Worm (Caenorhabditis elegans) whole organism, L3 larva: ENCODE data around the gene C11H1.7.
A peak's percentile ranks its signal among the peaks of the same experiment; 100 is the strongest.

Source experiments
- R02D3.7 ChIP-seq: fragments of 150-350 bp; optimal IDR thresholded peaks from 2 replicates; lab custom pipeline; 2014; ENCODE audit warnings: missing biosample characterization, missing genetic modification characterization
- ZK546.5 ChIP-seq: sonication (generic microtip); optimal IDR thresholded peaks from 2 replicates; lab custom pipeline; 2017; ENCODE audit warnings: missing biosample characterization, missing genetic modification characterization
- ceh-16 ChIP-seq: sonication (generic microtip); optimal IDR thresholded peaks from 2 replicates; lab custom pipeline; 2017; ENCODE audit warnings: missing biosample characterization, missing genetic modification characterization
- ceh-28 ChIP-seq: fragments of 150-350 bp; optimal IDR thresholded peaks from 2 replicates; lab custom pipeline; 2014; ENCODE audit warnings: missing biosample characterization, missing genetic modification reagents, missing genetic modification characterization
- ceh-82 ChIP-seq: fragments of 150-350 bp; optimal IDR thresholded peaks from 2 replicates; lab custom pipeline; 2014; ENCODE audit warnings: missing biosample characterization, missing genetic modification characterization
- ceh-9 ChIP-seq: sonication (generic microtip); optimal IDR thresholded peaks from 2 replicates; lab custom pipeline; 2018; ENCODE audit warnings: missing biosample characterization, missing genetic modification characterization
- daf-12 ChIP-seq: fragments of 150-350 bp; optimal IDR thresholded peaks from 2 replicates; lab custom pipeline; 2014; ENCODE audit warnings: missing biosample characterization, missing genetic modification reagents, missing genetic modification characterization
- egl-27 ChIP-seq: sonication (generic microtip); optimal IDR thresholded peaks from 4 replicates; lab custom pipeline; 2017; ENCODE audit warnings: missing biosample characterization, missing genetic modification reagents, missing genetic modification characterization
- egl-5 ChIP-seq: fragments of 150-350 bp; optimal IDR thresholded peaks from 2 replicates; lab custom pipeline; 2017; ENCODE audit warnings: missing biosample characterization, missing genetic modification reagents, missing genetic modification characterization, inconsistent platforms
- elt-2 ChIP-seq: sonication (generic microtip); optimal IDR thresholded peaks from 2 replicates; lab custom pipeline; 2016; ENCODE audit warnings: missing genetic modification reagents, mild to moderate bottlenecking, missing genetic modification characterization, missing compliant biosample characterization
- elt-3 ChIP-seq, 3 experiments: fragments of 150-350 bp in 1 of 3; sonication (generic microtip) in 2 of 3; optimal IDR thresholded peaks; 2 replicates in 2 of 3; 4 replicates in 1 of 3; lab custom pipeline; 2014 to 2017; ENCODE audit warnings: missing biosample characterization in 3 of 3, missing genetic modification characterization in 3 of 3
- eor-1 ChIP-seq, 2 experiments: fragments of 150-350 bp; optimal IDR thresholded peaks; 2 replicates each; lab custom pipeline; 2014 to 2018; ENCODE audit warnings: missing biosample characterization in 2 of 2, missing genetic modification characterization in 2 of 2
- fkh-10 ChIP-seq: sonication (generic microtip); optimal IDR thresholded peaks from 2 replicates; lab custom pipeline; 2017; ENCODE audit warnings: missing biosample characterization, missing genetic modification reagents, missing genetic modification characterization
- fkh-2 ChIP-seq: fragments of 150-350 bp; optimal IDR thresholded peaks from 2 replicates; lab custom pipeline; 2014; ENCODE audit warnings: missing biosample characterization, missing genetic modification reagents, missing genetic modification characterization
- fos-1 ChIP-seq: fragments of 150-350 bp; optimal IDR thresholded peaks from 2 replicates; lab custom pipeline; 2014; ENCODE audit warnings: missing biosample characterization, missing genetic modification characterization
- hmg-11 ChIP-seq: sonication (generic microtip); optimal IDR thresholded peaks from 2 replicates; lab custom pipeline; 2016; ENCODE audit warnings: missing genetic modification characterization, missing compliant biosample characterization
- lin-15B ChIP-seq: fragments of 150-350 bp; optimal IDR thresholded peaks from 2 replicates; lab custom pipeline; 2014; ENCODE audit warnings: missing biosample characterization, missing genetic modification characterization
- lin-39 ChIP-seq: fragments of 150-350 bp; optimal IDR thresholded peaks from 2 replicates; lab custom pipeline; 2018; ENCODE audit warnings: missing biosample characterization, missing genetic modification reagents, missing genetic modification characterization
- lsy-12 ChIP-seq: sonication (generic microtip); optimal IDR thresholded peaks from 2 replicates; lab custom pipeline; 2016; ENCODE audit warnings: mild to moderate bottlenecking, missing genetic modification characterization, missing compliant biosample characterization
- mdl-1 ChIP-seq: fragments of 150-350 bp; optimal IDR thresholded peaks from 2 replicates; lab custom pipeline; 2014; ENCODE audit warnings: missing biosample characterization, missing genetic modification characterization
- mml-1 ChIP-seq: fragments of 150-350 bp; sonication (generic microtip); optimal IDR thresholded peaks from 3 replicates; lab custom pipeline; 2014; ENCODE audit warnings: missing biosample characterization, missing genetic modification characterization
- nfya-1 ChIP-seq: sonication (generic microtip); optimal IDR thresholded peaks from 2 replicates; lab custom pipeline; 2017; ENCODE audit warnings: missing genetic modification characterization, mild to moderate bottlenecking, missing compliant biosample characterization, antibody characterized with exemption, moderate library complexity; ENCODE audit not compliant: insufficient read depth
- nhr-11 ChIP-seq: fragments of 150-350 bp; optimal IDR thresholded peaks from 2 replicates; lab custom pipeline; 2014; ENCODE audit warnings: missing biosample characterization, missing genetic modification characterization
- nhr-12 ChIP-seq: fragments of 150-350 bp; optimal IDR thresholded peaks from 2 replicates; lab custom pipeline; 2014; ENCODE audit warnings: missing biosample characterization, missing genetic modification characterization
- nhr-23 ChIP-seq: fragments of 150-350 bp; optimal IDR thresholded peaks from 2 replicates; lab custom pipeline; 2014; ENCODE audit warnings: missing biosample characterization, missing genetic modification reagents, missing genetic modification characterization
- nhr-25 ChIP-seq: sonication (generic microtip); optimal IDR thresholded peaks from 2 replicates; lab custom pipeline; 2017; ENCODE audit warnings: missing biosample characterization, missing genetic modification characterization
- nhr-43 ChIP-seq: sonication (generic microtip); optimal IDR thresholded peaks from 2 replicates; lab custom pipeline; 2016; ENCODE audit warnings: mild to moderate bottlenecking, missing genetic modification characterization, missing compliant biosample characterization; ENCODE audit not compliant: poor library complexity, severe bottlenecking
- nhr-67 ChIP-seq: fragments of 150-350 bp; optimal IDR thresholded peaks from 2 replicates; lab custom pipeline; 2014; ENCODE audit warnings: missing biosample characterization, missing genetic modification characterization
- nhr-77 ChIP-seq: fragments of 150-350 bp; optimal IDR thresholded peaks from 2 replicates; lab custom pipeline; 2014; ENCODE audit warnings: missing biosample characterization, missing genetic modification characterization
- pha-4 ChIP-seq: fragments of 150-350 bp; optimal IDR thresholded peaks from 2 replicates; lab custom pipeline; 2014; ENCODE audit warnings: missing biosample characterization, missing genetic modification reagents, missing genetic modification characterization
- pqm-1 ChIP-seq: fragments of 150-350 bp; optimal IDR thresholded peaks from 2 replicates; lab custom pipeline; 2017; ENCODE audit warnings: missing biosample characterization, missing genetic modification characterization, inconsistent platforms
- skn-1 ChIP-seq: fragments of 150-350 bp; optimal IDR thresholded peaks from 2 replicates; lab custom pipeline; 2014; ENCODE audit warnings: missing biosample characterization, missing genetic modification characterization
- snpc-4 ChIP-seq: fragments of 150-350 bp; optimal IDR thresholded peaks from 2 replicates; lab custom pipeline; 2014; ENCODE audit warnings: missing biosample characterization, missing genetic modification characterization
- unc-39 ChIP-seq: sonication (generic microtip); optimal IDR thresholded peaks from 4 replicates; lab custom pipeline; 2017; ENCODE audit warnings: missing biosample characterization, missing genetic modification characterization
- unc-62 ChIP-seq: fragments of 150-350 bp; sonication (generic microtip); optimal IDR thresholded peaks from 4 replicates; lab custom pipeline; 2014; ENCODE audit warnings: missing biosample characterization, missing genetic modification reagents, missing genetic modification characterization
- zag-1 ChIP-seq: fragments of 150-350 bp; optimal IDR thresholded peaks from 2 replicates; lab custom pipeline; 2014; ENCODE audit warnings: missing biosample characterization, missing genetic modification characterization
- ztf-11 ChIP-seq: fragments of 150-350 bp; optimal IDR thresholded peaks from 2 replicates; lab custom pipeline; 2014; ENCODE audit warnings: missing biosample characterization, missing genetic modification characterization
- ztf-4 ChIP-seq: fragments of 150-350 bp; optimal IDR thresholded peaks from 2 replicates; lab custom pipeline; 2014; ENCODE audit warnings: missing biosample characterization, missing genetic modification characterization

Gene C11H1.7

ce11 chrX:14339723-14340122 is 12.5 kb downstream of the C11H1.7 start:
- TF ChIP-seq nfya-1, result no peak
- no peak for TF ChIP-seq skn-1 (tag; lab: Kevin White, UChicago)
- TF ChIP-seq eor-1 (tag; optimal IDR thresholded peaks at IDR 0.05; lab: Kevin White, UChicago), result no peak
- no peak for TF ChIP-seq elt-3 (tag; optimal IDR thresholded peaks at IDR 0.05; lab: Kevin White, UChicago)
- TF ChIP-seq nhr-77 (tag; lab: Kevin White, UChicago), result no peak
- TF ChIP-seq ZK546.5 (tag; lab: Kevin White, UChicago), result no peak
- no peak for TF ChIP-seq R02D3.7 (tag; lab: Kevin White, UChicago)
- TF ChIP-seq unc-39 (tag; lab: Kevin White, UChicago), result no peak

ce11 chrX:14340381-14340780 is 13.2 kb downstream of the C11H1.7 start, which contains the start of gene sel-7:
sel-7 (minus strand) TSS chrX:14340481.
- TF ChIP-seq unc-39 (tag; lab: Kevin White, UChicago) (no peak), fkh-10 (GFP tag; lab: Kevin White, UChicago) (no peak), skn-1 (tag; lab: Kevin White, UChicago) (no peak), ceh-16 (tag; lab: Kevin White, UChicago) (no peak), pqm-1 (tag; lab: Kevin White, UChicago) (no peak), hmg-11 (tag; lab: Kevin White, UChicago) (no peak)

ce11 chrX:14347573-14347972 is 20.4 kb downstream of the C11H1.7 start, which contains the start of gene K04G11.3:
K04G11.3 (minus strand) TSS chrX:14347673.
- TF ChIP-seq ZK546.5 (tag; lab: Kevin White, UChicago), result no peak
- no peak for TF ChIP-seq nhr-12
- TF ChIP-seq lsy-12 (tag; lab: Kevin White, UChicago), result no peak
- TF ChIP-seq eor-1 (tag; optimal IDR thresholded peaks at IDR 0.05; lab: Kevin White, UChicago), result no peak
- TF ChIP-seq elt-2, result no peak
- no peak for TF ChIP-seq ztf-11 (tag; lab: Kevin White, UChicago)
- no peak for TF ChIP-seq nhr-23
- no peak for TF ChIP-seq ztf-4 (tag; lab: Kevin White, UChicago)
- no peak for TF ChIP-seq lin-15B (tag; lab: Kevin White, UChicago)
- TF ChIP-seq elt-3 (tag; optimal IDR thresholded peaks at IDR 0.05; lab: Kevin White, UChicago), result no peak
- TF ChIP-seq nfya-1, result no peak
- no peak for TF ChIP-seq nhr-11 (tag; lab: Kevin White, UChicago)
- no peak for TF ChIP-seq unc-39 (tag; lab: Kevin White, UChicago)
- TF ChIP-seq lin-39 (tag; lab: Kevin White, UChicago), result no peak
- no peak for TF ChIP-seq pha-4 (tag; lab: Kevin White, UChicago)
- TF ChIP-seq skn-1 (tag; lab: Kevin White, UChicago), result no peak

ce11 chrX:14349690-14350168 is 22.5 kb downstream of the C11H1.7 start, which contains the start of gene wdr-5.2:
wdr-5.2 (plus strand) TSS chrX:14350118.
- TF ChIP-seq ceh-9 (no peak), unc-39 (tag; lab: Kevin White, UChicago) (no peak), egl-27 (tag; lab: Kevin White, UChicago) (no peak), snpc-4 (no peak), egl-5 (no peak), nhr-11 (tag; lab: Kevin White, UChicago) (no peak), unc-62 (GFP tag; lab: Kevin White, UChicago) (no peak), ztf-4 (tag; lab: Kevin White, UChicago) (no peak), lin-15B (tag; lab: Kevin White, UChicago) (no peak), nhr-23 (peak; percentile 52), nhr-43 (tag; lab: Kevin White, UChicago) (no peak), lin-39 (tag; lab: Kevin White, UChicago) (no peak), ceh-16 (tag; lab: Kevin White, UChicago) (no peak), mdl-1 (no peak), skn-1 (tag; lab: Kevin White, UChicago) (peak; percentile 16), mml-1 (tag; lab: Kevin White, UChicago) (no peak), ceh-28 (tag; lab: Kevin White, UChicago) (no peak), nhr-77 (tag; lab: Kevin White, UChicago) (no peak), nhr-12 (no peak), lsy-12 (tag; lab: Kevin White, UChicago) (no peak), zag-1 (tag; lab: Kevin White, UChicago) (no peak), fos-1 (tag; lab: Kevin White, UChicago) (no peak), elt-2 (peak; percentile 14), R02D3.7 (tag; lab: Kevin White, UChicago) (no peak), pha-4 (tag; lab: Kevin White, UChicago) (peak; percentile 69), nhr-67 (tag; lab: Kevin White, UChicago) (no peak), daf-12 (tag; lab: Kevin White, UChicago) (no peak), nfya-1 (peak; percentile 33), ceh-82 (tag; lab: Kevin White, UChicago) (no peak), hmg-11 (tag; lab: Kevin White, UChicago) (peak; percentile 33), nhr-25 (tag; lab: Kevin White, UChicago) (no peak), fkh-2 (tag; lab: Kevin White, UChicago) (no peak)
- TF ChIP-seq, all 47 proteins: peak for 6
